Worm (Caenorhabditis elegans) whole organism, L3 larva: ENCODE data around the gene heri-1.

Experiments used
- R02D3.7 ChIP-seq: fragments of 150-350 bp; optimal IDR thresholded peaks from 2 replicates; lab custom pipeline; 2014; ENCODE audit warnings: missing biosample characterization, missing genetic modification characterization
- ZK546.5 ChIP-seq: sonication (generic microtip); optimal IDR thresholded peaks from 2 replicates; lab custom pipeline; 2017; ENCODE audit warnings: missing biosample characterization, missing genetic modification characterization
- aly-2 ChIP-seq: fragments of 150-350 bp; optimal IDR thresholded peaks from 2 replicates; lab custom pipeline; 2014; ENCODE audit warnings: missing biosample characterization, missing genetic modification characterization
- ama-1 ChIP-seq: fragments of 150-350 bp; optimal IDR thresholded peaks from 2 replicates; lab custom pipeline; 2018
- ceh-16 ChIP-seq: sonication (generic microtip); optimal IDR thresholded peaks from 2 replicates; lab custom pipeline; 2017; ENCODE audit warnings: missing biosample characterization, missing genetic modification characterization
- ceh-28 ChIP-seq: fragments of 150-350 bp; optimal IDR thresholded peaks from 2 replicates; lab custom pipeline; 2014; ENCODE audit warnings: missing biosample characterization, missing genetic modification reagents, missing genetic modification characterization
- ceh-82 ChIP-seq: fragments of 150-350 bp; optimal IDR thresholded peaks from 2 replicates; lab custom pipeline; 2014; ENCODE audit warnings: missing biosample characterization, missing genetic modification characterization
- ceh-9 ChIP-seq: sonication (generic microtip); optimal IDR thresholded peaks from 2 replicates; lab custom pipeline; 2018; ENCODE audit warnings: missing biosample characterization, missing genetic modification characterization
- daf-12 ChIP-seq: fragments of 150-350 bp; optimal IDR thresholded peaks from 2 replicates; lab custom pipeline; 2014; ENCODE audit warnings: missing biosample characterization, missing genetic modification reagents, missing genetic modification characterization
- egl-27 ChIP-seq: sonication (generic microtip); optimal IDR thresholded peaks from 4 replicates; lab custom pipeline; 2017; ENCODE audit warnings: missing biosample characterization, missing genetic modification reagents, missing genetic modification characterization
- egl-5 ChIP-seq: fragments of 150-350 bp; optimal IDR thresholded peaks from 2 replicates; lab custom pipeline; 2017; ENCODE audit warnings: missing biosample characterization, missing genetic modification reagents, missing genetic modification characterization, inconsistent platforms
- elt-2 ChIP-seq: sonication (generic microtip); optimal IDR thresholded peaks from 2 replicates; lab custom pipeline; 2016; ENCODE audit warnings: missing genetic modification reagents, mild to moderate bottlenecking, missing genetic modification characterization, missing compliant biosample characterization
- elt-3 ChIP-seq, 3 experiments: fragments of 150-350 bp in 1 of 3; sonication (generic microtip) in 2 of 3; optimal IDR thresholded peaks; 2 replicates in 2 of 3; 4 replicates in 1 of 3; lab custom pipeline; 2014 to 2017; ENCODE audit warnings: missing biosample characterization in 3 of 3, missing genetic modification characterization in 3 of 3
- fkh-10 ChIP-seq: sonication (generic microtip); optimal IDR thresholded peaks from 2 replicates; lab custom pipeline; 2017; ENCODE audit warnings: missing biosample characterization, missing genetic modification reagents, missing genetic modification characterization
- fkh-2 ChIP-seq: fragments of 150-350 bp; optimal IDR thresholded peaks from 2 replicates; lab custom pipeline; 2014; ENCODE audit warnings: missing biosample characterization, missing genetic modification reagents, missing genetic modification characterization
- hmg-11 ChIP-seq: sonication (generic microtip); optimal IDR thresholded peaks from 2 replicates; lab custom pipeline; 2016; ENCODE audit warnings: missing genetic modification characterization, missing compliant biosample characterization
- jun-1 ChIP-seq: fragments of 150-350 bp; optimal IDR thresholded peaks from 2 replicates; lab custom pipeline; 2014; ENCODE audit warnings: missing biosample characterization, missing genetic modification reagents, missing genetic modification characterization
- lin-15B ChIP-seq: fragments of 150-350 bp; optimal IDR thresholded peaks from 2 replicates; lab custom pipeline; 2014; ENCODE audit warnings: missing biosample characterization, missing genetic modification characterization
- lin-39 ChIP-seq: fragments of 150-350 bp; optimal IDR thresholded peaks from 2 replicates; lab custom pipeline; 2018; ENCODE audit warnings: missing biosample characterization, missing genetic modification reagents, missing genetic modification characterization
- lsy-12 ChIP-seq: sonication (generic microtip); optimal IDR thresholded peaks from 2 replicates; lab custom pipeline; 2016; ENCODE audit warnings: mild to moderate bottlenecking, missing genetic modification characterization, missing compliant biosample characterization
- mdl-1 ChIP-seq: fragments of 150-350 bp; optimal IDR thresholded peaks from 2 replicates; lab custom pipeline; 2014; ENCODE audit warnings: missing biosample characterization, missing genetic modification characterization
- mml-1 ChIP-seq: fragments of 150-350 bp; sonication (generic microtip); optimal IDR thresholded peaks from 3 replicates; lab custom pipeline; 2014; ENCODE audit warnings: missing biosample characterization, missing genetic modification characterization
- nfya-1 ChIP-seq: sonication (generic microtip); optimal IDR thresholded peaks from 2 replicates; lab custom pipeline; 2017; ENCODE audit warnings: missing genetic modification characterization, mild to moderate bottlenecking, missing compliant biosample characterization, antibody characterized with exemption, moderate library complexity; ENCODE audit not compliant: insufficient read depth
- nhr-11 ChIP-seq: fragments of 150-350 bp; optimal IDR thresholded peaks from 2 replicates; lab custom pipeline; 2014; ENCODE audit warnings: missing biosample characterization, missing genetic modification characterization
- nhr-12 ChIP-seq: fragments of 150-350 bp; optimal IDR thresholded peaks from 2 replicates; lab custom pipeline; 2014; ENCODE audit warnings: missing biosample characterization, missing genetic modification characterization
- nhr-23 ChIP-seq: fragments of 150-350 bp; optimal IDR thresholded peaks from 2 replicates; lab custom pipeline; 2014; ENCODE audit warnings: missing biosample characterization, missing genetic modification reagents, missing genetic modification characterization
- nhr-237 ChIP-seq: fragments of 150-350 bp; optimal IDR thresholded peaks from 2 replicates; lab custom pipeline; 2014; ENCODE audit warnings: missing biosample characterization, missing genetic modification characterization
- nhr-25 ChIP-seq: sonication (generic microtip); optimal IDR thresholded peaks from 2 replicates; lab custom pipeline; 2017; ENCODE audit warnings: missing biosample characterization, missing genetic modification characterization
- nhr-28 ChIP-seq: fragments of 150-350 bp; optimal IDR thresholded peaks from 2 replicates; lab custom pipeline; 2014; ENCODE audit warnings: missing biosample characterization, missing genetic modification characterization
- nhr-43 ChIP-seq: sonication (generic microtip); optimal IDR thresholded peaks from 2 replicates; lab custom pipeline; 2016; ENCODE audit warnings: mild to moderate bottlenecking, missing genetic modification characterization, missing compliant biosample characterization; ENCODE audit not compliant: poor library complexity, severe bottlenecking
- nhr-76 ChIP-seq: fragments of 150-350 bp; sonication (generic microtip); optimal IDR thresholded peaks from 5 replicates; lab custom pipeline; 2014; ENCODE audit warnings: missing biosample characterization, missing genetic modification characterization
- nhr-77 ChIP-seq: fragments of 150-350 bp; optimal IDR thresholded peaks from 2 replicates; lab custom pipeline; 2014; ENCODE audit warnings: missing biosample characterization, missing genetic modification characterization
- pha-4 ChIP-seq: fragments of 150-350 bp; optimal IDR thresholded peaks from 2 replicates; lab custom pipeline; 2014; ENCODE audit warnings: missing biosample characterization, missing genetic modification reagents, missing genetic modification characterization
- pqm-1 ChIP-seq: fragments of 150-350 bp; optimal IDR thresholded peaks from 2 replicates; lab custom pipeline; 2017; ENCODE audit warnings: missing biosample characterization, missing genetic modification characterization, inconsistent platforms
- sea-2 ChIP-seq: fragments of 150-350 bp; sonication (generic microtip); optimal IDR thresholded peaks from 4 replicates; lab custom pipeline; 2014; ENCODE audit warnings: missing biosample characterization, missing genetic modification reagents, missing genetic modification characterization
- skn-1 ChIP-seq: fragments of 150-350 bp; optimal IDR thresholded peaks from 2 replicates; lab custom pipeline; 2014; ENCODE audit warnings: missing biosample characterization, missing genetic modification characterization
- snpc-4 ChIP-seq: fragments of 150-350 bp; optimal IDR thresholded peaks from 2 replicates; lab custom pipeline; 2014; ENCODE audit warnings: missing biosample characterization, missing genetic modification characterization
- tbx-2 ChIP-seq: sonication (generic microtip); optimal IDR thresholded peaks from 2 replicates; lab custom pipeline; 2016; ENCODE audit warnings: mild to moderate bottlenecking, missing genetic modification characterization, missing compliant biosample characterization
- unc-62 ChIP-seq: fragments of 150-350 bp; sonication (generic microtip); optimal IDR thresholded peaks from 4 replicates; lab custom pipeline; 2014; ENCODE audit warnings: missing biosample characterization, missing genetic modification reagents, missing genetic modification characterization
- ztf-11 ChIP-seq: fragments of 150-350 bp; optimal IDR thresholded peaks from 2 replicates; lab custom pipeline; 2014; ENCODE audit warnings: missing biosample characterization, missing genetic modification characterization
- ztf-4 ChIP-seq: fragments of 150-350 bp; optimal IDR thresholded peaks from 2 replicates; lab custom pipeline; 2014; ENCODE audit warnings: missing biosample characterization, missing genetic modification characterization

Gene heri-1

DNA sequence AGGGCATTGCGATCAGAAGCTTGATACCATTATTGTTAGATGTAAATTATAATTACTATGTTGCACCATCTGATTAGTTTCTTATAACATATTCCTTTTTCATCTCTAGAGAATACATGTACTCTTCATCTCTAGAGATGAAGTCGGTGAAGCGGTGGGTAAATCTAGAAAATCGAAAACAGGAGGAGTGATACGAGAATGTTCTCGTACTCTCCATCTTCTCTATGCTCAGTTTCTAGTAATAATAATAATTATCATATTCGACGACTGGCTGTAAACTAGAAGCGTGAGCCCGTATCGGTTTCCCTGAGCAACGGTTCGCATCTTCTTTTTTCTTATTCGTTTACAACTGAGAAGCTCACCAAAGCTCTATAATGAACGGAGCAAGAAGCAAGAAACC lies 5.2 kb downstream of the heri-1 start:
- TF ChIP-seq nfya-1, result no peak
- no peak for TF ChIP-seq ztf-11
- no peak for TF ChIP-seq nhr-77 (tag; lab: Kevin White, UChicago)
- no peak for TF ChIP-seq fkh-2 (tag; lab: Kevin White, UChicago)

DNA sequence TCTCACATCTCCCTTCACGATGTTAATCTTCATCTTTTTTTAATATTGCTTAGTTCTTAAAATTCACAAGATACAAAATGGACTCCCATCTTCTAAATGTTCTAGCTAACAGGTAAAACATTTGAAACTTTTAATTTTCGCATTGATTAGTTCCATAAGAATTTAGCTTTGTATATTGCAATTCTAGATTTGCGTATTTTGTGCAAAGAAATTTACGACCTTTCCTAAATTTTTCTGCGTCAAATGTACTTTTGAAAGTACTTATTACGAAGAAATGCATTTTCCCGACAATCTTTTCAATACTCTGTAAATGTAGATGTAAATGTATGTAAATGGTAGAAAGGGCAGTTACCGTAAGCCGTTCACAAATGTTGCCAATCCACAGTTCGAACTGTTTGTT lies 9.0 kb downstream of the heri-1 start:
- no peak for TF ChIP-seq ztf-4 (tag; lab: Kevin White, UChicago)
- TF ChIP-seq lin-39 (tag; lab: Kevin White, UChicago), result no peak
- no peak for TF ChIP-seq hmg-11 (tag; lab: Kevin White, UChicago)
- TF ChIP-seq pha-4 (tag; lab: Kevin White, UChicago), result no peak
- TF ChIP-seq nhr-237, result no peak
- no peak for TF ChIP-seq daf-12 (tag; lab: Kevin White, UChicago)
- no peak for TF ChIP-seq elt-3 (tag; optimal IDR thresholded peaks at IDR 0.05; lab: Kevin White, UChicago)
- TF ChIP-seq mdl-1 (tag; lab: Kevin White, UChicago), result no peak
- no peak for TF ChIP-seq ZK546.5 (tag; lab: Kevin White, UChicago)
- TF ChIP-seq nhr-28 (tag; lab: Kevin White, UChicago), result no peak
- no peak for TF ChIP-seq lsy-12
- TF ChIP-seq nhr-12 (tag; lab: Kevin White, UChicago), result no peak
- TF ChIP-seq nhr-11, result no peak
- TF ChIP-seq ceh-28 (tag; lab: Kevin White, UChicago), result no peak
- no peak for TF ChIP-seq ceh-9
- TF ChIP-seq pqm-1, result no peak
- no peak for TF ChIP-seq ceh-16
- TF ChIP-seq, all 47 proteins: peak for 0

DNA sequence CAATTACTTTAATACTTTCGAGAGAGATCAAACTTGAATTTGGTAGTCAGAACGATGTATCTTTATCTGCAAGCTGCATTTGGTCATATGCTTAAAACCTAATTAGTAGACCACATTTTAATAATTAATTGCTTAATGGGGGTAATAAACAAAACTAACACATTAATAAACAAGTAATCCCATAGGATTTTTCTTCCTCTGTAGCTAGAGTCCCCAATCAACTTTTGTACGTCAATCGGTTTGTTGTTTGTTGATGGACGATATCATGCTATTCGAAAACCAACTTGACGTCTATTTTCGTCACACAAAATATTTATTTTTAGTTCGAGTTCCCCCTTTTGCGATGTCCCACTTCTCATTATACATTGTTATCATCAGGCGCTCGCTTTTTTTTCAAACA lies 11.5 kb downstream of the heri-1 start:
- TF ChIP-seq nhr-77 (tag; lab: Kevin White, UChicago), result no peak
- no peak for TF ChIP-seq egl-5 (tag; lab: Kevin White, UChicago)
- TF ChIP-seq fkh-10, result no peak
- no peak for TF ChIP-seq elt-3 (tag; optimal IDR thresholded peaks at IDR 0.05; lab: Kevin White, UChicago)
- no peak for TF ChIP-seq nhr-12 (tag; lab: Kevin White, UChicago)
- TF ChIP-seq fkh-2 (tag; lab: Kevin White, UChicago), result no peak
- no peak for TF ChIP-seq tbx-2 (tag; lab: Kevin White, UChicago)
- TF ChIP-seq ama-1 (lab: Kevin White, UChicago), result no peak
- no peak for TF ChIP-seq unc-62
- TF ChIP-seq nhr-25 (tag; lab: Kevin White, UChicago), result no peak
- no peak for TF ChIP-seq R02D3.7 (tag; lab: Kevin White, UChicago)
- TF ChIP-seq skn-1 (tag; lab: Kevin White, UChicago), result no peak
- TF ChIP-seq mml-1 (tag; lab: Kevin White, UChicago), result no peak
- TF ChIP-seq elt-2 (tag; lab: Kevin White, UChicago), result no peak
- no peak for TF ChIP-seq jun-1 (tag; lab: Kevin White, UChicago)

DNA sequence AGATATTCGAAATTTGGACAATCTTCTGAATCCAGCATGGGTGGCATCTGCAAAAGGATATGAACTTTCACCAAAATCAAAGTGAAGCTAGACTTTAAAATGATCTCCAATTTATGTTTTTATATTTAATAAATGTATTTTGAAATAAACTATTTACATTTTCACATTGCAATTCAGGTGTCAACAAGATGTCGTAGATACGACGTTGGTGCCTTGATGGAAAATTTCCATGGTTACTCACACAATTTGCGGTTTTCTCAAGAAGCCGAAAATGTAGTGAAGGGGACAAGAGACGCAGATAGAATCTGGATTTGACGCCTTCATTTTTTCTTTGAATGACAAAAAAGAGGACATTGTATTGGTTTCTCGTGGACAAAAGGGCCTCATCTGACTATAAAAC lies 13.5 kb downstream of the heri-1 start, which contains the start of gene rgs-3:
rgs-3 (plus strand) TSS at position 301 of the 400 bp plus-strand sequence.
- TF ChIP-seq nfya-1 (no peak), ceh-28 (tag; lab: Kevin White, UChicago) (no peak), unc-62 (no peak), ztf-11 (no peak), pqm-1 (no peak), mml-1 (tag; lab: Kevin White, UChicago) (no peak), elt-2 (tag; lab: Kevin White, UChicago) (no peak), ZK546.5 (tag; lab: Kevin White, UChicago) (no peak), nhr-28 (tag; lab: Kevin White, UChicago) (no peak), ceh-9 (no peak), nhr-237 (no peak)

DNA sequence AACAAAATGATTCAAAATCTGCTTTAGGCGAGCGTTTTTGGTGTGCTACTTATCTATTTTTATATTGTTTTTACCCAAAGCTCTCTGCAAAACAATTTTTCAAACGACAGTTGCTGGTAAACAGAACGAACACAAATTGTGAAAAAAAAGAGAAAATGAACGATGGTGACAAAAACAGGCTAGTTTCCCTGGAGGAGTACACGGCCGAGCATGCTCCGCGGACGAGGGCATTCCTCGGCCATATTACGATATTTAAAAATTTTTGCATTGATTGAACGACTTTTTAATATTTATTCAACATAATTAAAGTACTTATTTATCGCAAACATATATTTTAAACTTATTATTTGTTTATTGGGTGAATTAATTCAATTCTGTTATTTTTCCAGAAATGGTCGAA lies 15.6 kb downstream of the heri-1 start, which contains the start of the genes tpp-2 and rbbp-5:
tpp-2 (minus strand) TSS at position 157 of the 400 bp plus-strand sequence.
rbbp-5 (plus strand) TSS at position 390 of the 400 bp plus-strand sequence.
- no peak for TF ChIP-seq ztf-11
- no peak for TF ChIP-seq mml-1 (tag; lab: Kevin White, UChicago)
- no peak for TF ChIP-seq pha-4 (tag; lab: Kevin White, UChicago)
- no peak for TF ChIP-seq R02D3.7 (tag; lab: Kevin White, UChicago)
- TF ChIP-seq pqm-1, result peak; percentile 20
- no peak for TF ChIP-seq hmg-11 (tag; lab: Kevin White, UChicago)
- no peak for TF ChIP-seq unc-62
- TF ChIP-seq lin-15B, result peak; percentile 69
- TF ChIP-seq fkh-10, result no peak
- TF ChIP-seq daf-12 (tag; lab: Kevin White, UChicago), result no peak
- peak; percentile 0 for TF ChIP-seq nhr-25 (tag; lab: Kevin White, UChicago)
- no peak for TF ChIP-seq tbx-2 (tag; lab: Kevin White, UChicago)
- peak; percentile 61 for TF ChIP-seq snpc-4 (tag; lab: Kevin White, UChicago)
- TF ChIP-seq nhr-43, result peak; percentile 65
- TF ChIP-seq ama-1 (lab: Kevin White, UChicago), result no peak
- TF ChIP-seq lsy-12, result peak; percentile 5
- no peak for TF ChIP-seq mdl-1 (tag; lab: Kevin White, UChicago)
- TF ChIP-seq egl-5 (tag; lab: Kevin White, UChicago), result peak; percentile 25
- no peak for TF ChIP-seq aly-2 (tag; lab: Kevin White, UChicago)
- TF ChIP-seq ceh-16, result no peak
- TF ChIP-seq elt-3 (tag; optimal IDR thresholded peaks at IDR 0.05; lab: Kevin White, UChicago), result no peak
- TF ChIP-seq ceh-82 (tag; lab: Kevin White, UChicago), result no peak
- no peak for TF ChIP-seq nhr-237
- no peak for TF ChIP-seq nhr-76
- peak; percentile 37 for TF ChIP-seq elt-2 (tag; lab: Kevin White, UChicago)
- TF ChIP-seq nhr-23 (tag; lab: Kevin White, UChicago), result no peak
- TF ChIP-seq ceh-28 (tag; lab: Kevin White, UChicago), result no peak
- TF ChIP-seq sea-2, result no peak
- peak; percentile 44 for TF ChIP-seq skn-1 (tag; lab: Kevin White, UChicago)
- TF ChIP-seq nfya-1, result no peak
- no peak for TF ChIP-seq nhr-11
- TF ChIP-seq egl-27 (tag; lab: Kevin White, UChicago), result no peak
